Worm (Caenorhabditis elegans) whole organism, L1 larva: ENCODE data around the gene Y75B12B.11.

ENCODE experiments used
- ceh-82 ChIP-seq, 3 experiments: fragments of 150-350 bp in 1 of 3; sonication (generic microtip) in 2 of 3; optimal IDR thresholded peaks; 2 replicates each; lab custom pipeline; 2014 to 2017; ENCODE audit warnings: missing biosample characterization in 3 of 3, missing genetic modification characterization in 3 of 3
- ces-1 ChIP-seq: fragments of 150-350 bp; optimal IDR thresholded peaks from 2 replicates; lab custom pipeline; 2014; ENCODE audit warnings: missing biosample characterization, missing genetic modification reagents, missing genetic modification characterization
- fkh-4 ChIP-seq: sonication (generic microtip); optimal IDR thresholded peaks from 2 replicates; lab custom pipeline; 2016; ENCODE audit warnings: missing compliant biosample characterization, missing genetic modification characterization, borderline replicate concordance
- lin-13 ChIP-seq: fragments of 150-350 bp; optimal IDR thresholded peaks from 2 replicates; lab custom pipeline; 2014; ENCODE audit warnings: missing biosample characterization, missing genetic modification reagents, missing genetic modification characterization
- lin-14 ChIP-seq: fragments of 200-800 bp; sonication (Bioruptor generic); optimal IDR thresholded peaks from 2 replicates; lab custom pipeline; 2018; ENCODE audit warnings: mild to moderate bottlenecking, missing genetic modification characterization, moderate library complexity, missing compliant biosample characterization
- nhr-237 ChIP-seq: fragments of 150-350 bp; optimal IDR thresholded peaks from 2 replicates; lab custom pipeline; 2014; ENCODE audit warnings: missing biosample characterization, missing genetic modification characterization

DNA sequence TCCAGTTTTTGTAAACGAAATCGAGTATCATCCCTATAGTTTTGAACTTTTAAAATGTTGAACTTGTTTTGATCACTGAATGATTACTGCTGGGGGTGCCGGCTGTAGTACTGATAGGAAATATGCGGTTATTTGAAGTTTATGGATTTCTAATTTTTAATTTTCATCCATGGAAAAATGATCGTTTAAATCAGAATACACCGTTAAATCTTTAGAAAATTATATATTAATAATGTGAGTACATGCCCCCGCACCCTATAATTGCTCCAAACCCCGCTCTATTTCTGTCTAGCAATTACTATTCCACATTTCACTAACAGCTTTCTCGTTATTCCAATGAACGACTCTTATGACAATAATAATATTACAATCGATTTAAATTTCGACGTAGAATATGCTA, 8.7 kb downstream of the Y75B12B.11 start, which contains the start of gene Y75B12B.10:
- TF ChIP-seq lin-14 (GFP tag; lab: Kevin White, UChicago), result no peak
- TF ChIP-seq fkh-4 (tag; lab: Kevin White, UChicago), result no peak
- no peak for TF ChIP-seq ces-1
- no peak for TF ChIP-seq lin-13 (GFP tag; lab: Kevin White, UChicago)
- TF ChIP-seq ceh-82 (tag; optimal IDR thresholded peaks at IDR 0.05; lab: Kevin White, UChicago), result no peak
- no peak for TF ChIP-seq nhr-237 (tag; lab: Kevin White, UChicago)
